Comparison of ENCODE assay signal across 4 worm cellular contexts in genomic region chrX:9958561-9958960, ce11.
A peak's percentile ranks its signal among the peaks of the same experiment; 100 is the strongest.
TF ChIP-seq lines count a peak whose summit lies in the region.

Gene ZC506.1, plus strand, starts transcription at chrX:9958960.

TF ChIP-seq in whole organism, L2 larva, 48 proteins besides CTCF, POLR2A, EP300 and RAD21 (continues in another document):
- TF ChIP-seq ztf-11 (tag; optimal IDR thresholded peaks at IDR 0.05; lab: Kevin White, UChicago): peak; percentile 31
- no peak for TF ChIP-seq ztf-1 (GFP tag; conservative IDR thresholded peaks at IDR 0.05; lab: Robert Waterston, UW)
- peak; percentile 93 for TF ChIP-seq ceh-16 (tag; optimal IDR thresholded peaks at IDR 0.05; lab: Kevin White, UChicago)
- TF ChIP-seq ztf-4 (tag; optimal IDR thresholded peaks at IDR 0.05; lab: Kevin White, UChicago): peak; percentile 88
- TF ChIP-seq gmeb-1 (tag; optimal IDR thresholded peaks at IDR 0.05; lab: Kevin White, UChicago): peak; percentile 78
- TF ChIP-seq egl-27 (tag; optimal IDR thresholded peaks at IDR 0.05; lab: Kevin White, UChicago): peak; percentile 87
- no peak for TF ChIP-seq R02D3.7 (tag; optimal IDR thresholded peaks at IDR 0.05; lab: Kevin White, UChicago)
- TF ChIP-seq aly-2 (tag; optimal IDR thresholded peaks at IDR 0.05; lab: Kevin White, UChicago): no peak
- peak; percentile 91 for TF ChIP-seq lin-13 (GFP tag; optimal IDR thresholded peaks at IDR 0.05; lab: Kevin White, UChicago)
- TF ChIP-seq sma-3 (GFP tag; optimal IDR thresholded peaks at IDR 0.05; lab: Kevin White, UChicago): peak; percentile 93
- TF ChIP-seq nhr-10 (tag; optimal IDR thresholded peaks at IDR 0.05; lab: Kevin White, UChicago): no peak
- TF ChIP-seq elt-3 (tag; optimal IDR thresholded peaks at IDR 0.05; lab: Kevin White, UChicago): no peak
- no peak for TF ChIP-seq skn-1 (tag; optimal IDR thresholded peaks at IDR 0.05; lab: Kevin White, UChicago)
- peak; percentile 91 for TF ChIP-seq lin-11 (tag; optimal IDR thresholded peaks at IDR 0.05; lab: Kevin White, UChicago)
- TF ChIP-seq nhr-237 (tag; optimal IDR thresholded peaks at IDR 0.05; lab: Kevin White, UChicago): peak; percentile 36
- peak; percentile 92 for TF ChIP-seq mab-5 (tag; optimal IDR thresholded peaks at IDR 0.05; lab: Kevin White, UChicago)
- peak; percentile 2 for TF ChIP-seq peb-1 (tag; optimal IDR thresholded peaks at IDR 0.05; lab: Kevin White, UChicago)
- peak; percentile 61 for TF ChIP-seq blmp-1 (tag; optimal IDR thresholded peaks at IDR 0.05; lab: Kevin White, UChicago; ENCODE audit: insufficient read depth)
- peak; percentile 55 for TF ChIP-seq ama-1 (optimal IDR thresholded peaks at IDR 0.05; lab: Kevin White, UChicago)
- peak; percentile 79 to 84 for TF ChIP-seq mdl-1 (tag; optimal IDR thresholded peaks at IDR 0.05; lab: Kevin White, UChicago)
- peak; percentile 25 for TF ChIP-seq nhr-77 (tag; optimal IDR thresholded peaks at IDR 0.05; lab: Kevin White, UChicago)
- TF ChIP-seq crh-2 (tag; optimal IDR thresholded peaks at IDR 0.05; lab: Kevin White, UChicago): peak; percentile 98
- no peak for TF ChIP-seq dmd-4 (tag; optimal IDR thresholded peaks at IDR 0.05; lab: Kevin White, UChicago)

TF ChIP-seq in whole organism, L4 larva, 104 proteins besides CTCF, POLR2A, EP300 and RAD21 (continues in another document):
- TF ChIP-seq hlh-11 (tag; optimal IDR thresholded peaks at IDR 0.05; lab: Kevin White, UChicago) (peak; percentile 98), nhr-48 (tag; optimal IDR thresholded peaks at IDR 0.05; lab: Kevin White, UChicago) (peak; percentile 87), egl-27 (tag; optimal IDR thresholded peaks at IDR 0.05; lab: Kevin White, UChicago) (no peak), fos-1 (tag; optimal IDR thresholded peaks at IDR 0.05; lab: Kevin White, UChicago) (no peak), php-3 (GFP tag; IDR thresholded peaks at IDR 0.05; lab: Robert Waterston, UW) (peak; percentile 64), F10B5.3 (tag; optimal IDR thresholded peaks at IDR 0.05; lab: Kevin White, UChicago) (peak; percentile 65), ctbp-1 (GFP tag; IDR thresholded peaks at IDR 0.05; lab: Robert Waterston, UW) (peak; percentile 92), mep-1 (tag; optimal IDR thresholded peaks at IDR 0.05; lab: Kevin White, UChicago) (peak; percentile 98), ceh-44 (GFP tag; IDR thresholded peaks at IDR 0.05; lab: Robert Waterston, UW) (no peak), dpl-1 (GFP tag; optimal IDR thresholded peaks at IDR 0.05; lab: Kevin White, UChicago) (peak; percentile 62), Y75B8A.6 (GFP tag; IDR thresholded peaks at IDR 0.05; lab: Robert Waterston, UW) (peak; percentile 64; the same call in 1 of the 2 replicates), lin-29 (GFP tag; IDR thresholded peaks at IDR 0.05; lab: Robert Waterston, UW) (0 out of 2 replicates have a peak, but pooled peaks have one; percentile 11), lim-7 (GFP tag; IDR thresholded peaks at IDR 0.05; lab: Robert Waterston, UW) (no peak), pha-4 (GFP tag; IDR thresholded peaks at IDR 0.05; lab: Robert Waterston, UW) (no peak), pha-4 (tag; optimal IDR thresholded peaks at IDR 0.05; lab: Kevin White, UChicago) (peak; percentile 85), nhr-111 (GFP tag; optimal IDR thresholded peaks at IDR 0.05; lab: Kevin White, UChicago) (no peak), hif-1 (tag; optimal IDR thresholded peaks at IDR 0.05; lab: Kevin White, UChicago) (peak; percentile 32 to 91), F49E8.2 (tag; optimal IDR thresholded peaks at IDR 0.05; lab: Kevin White, UChicago; ENCODE audit: borderline replicate concordance) (no peak), nhr-237 (tag; optimal IDR thresholded peaks at IDR 0.05; lab: Kevin White, UChicago) (no peak), dmd-6 (GFP tag; IDR thresholded peaks at IDR 0.05; lab: Robert Waterston, UW) (peak; percentile 89), tra-1 (GFP tag; IDR thresholded peaks at IDR 0.05; lab: Robert Waterston, UW) (peak; percentile 93), zfp-3 (GFP tag; conservative IDR thresholded peaks at IDR 0.05; lab: Robert Waterston, UW) (peak; percentile 79), arid-1 (GFP tag; conservative IDR thresholded peaks at IDR 0.05; lab: Robert Waterston, UW) (peak; percentile 67), ceh-20 (GFP tag; IDR thresholded peaks at IDR 0.05; lab: Robert Waterston, UW) (peak; percentile 76; the same call in 1 of the 2 replicates)

TF ChIP-seq in whole organism, late embryonic, 69 proteins besides CTCF, POLR2A, EP300 and RAD21 (continues in another document):
- TF ChIP-seq dve-1 (tag; optimal IDR thresholded peaks at IDR 0.05; lab: Kevin White, UChicago) (peak; percentile 71), C08G9.2 (tag; optimal IDR thresholded peaks at IDR 0.05; lab: Kevin White, UChicago) (no peak), K09A11.1 (tag; optimal IDR thresholded peaks at IDR 0.05; lab: Kevin White, UChicago; ENCODE audit: insufficient read depth) (peak; percentile 15), elt-4 (tag; optimal IDR thresholded peaks at IDR 0.05; lab: Kevin White, UChicago) (no peak), nhr-232 (tag; optimal IDR thresholded peaks at IDR 0.05; lab: Kevin White, UChicago) (no peak), ttx-3 (tag; optimal IDR thresholded peaks at IDR 0.05; lab: Kevin White, UChicago) (peak; percentile 21), unc-55 (GFP tag; optimal IDR thresholded peaks at IDR 0.05; lab: Kevin White, UChicago) (peak; percentile 78), unc-3 (GFP tag; conservative IDR thresholded peaks at IDR 0.05; lab: Robert Waterston, UW) (no peak), unc-3 (tag; optimal IDR thresholded peaks at IDR 0.05; lab: Kevin White, UChicago) (peak; percentile 43), madf-2 (tag; optimal IDR thresholded peaks at IDR 0.05; lab: Kevin White, UChicago) (peak; percentile 69), dmd-4 (tag; optimal IDR thresholded peaks at IDR 0.05; lab: Kevin White, UChicago; ENCODE audit: borderline replicate concordance) (peak; percentile 2), zip-5 (tag; optimal IDR thresholded peaks at IDR 0.05; lab: Kevin White, UChicago) (no peak), odd-2 (tag; optimal IDR thresholded peaks at IDR 0.05; lab: Kevin White, UChicago) (no peak), nfya-1 (tag; optimal IDR thresholded peaks at IDR 0.05; lab: Kevin White, UChicago) (peak; percentile 97), ceh-31 (tag; optimal IDR thresholded peaks at IDR 0.05; lab: Kevin White, UChicago) (peak; percentile 96), npax-4 (tag; optimal IDR thresholded peaks at IDR 0.05; lab: Kevin White, UChicago) (no peak), sox-4 (tag; optimal IDR thresholded peaks at IDR 0.05; lab: Kevin White, UChicago) (no peak), hlh-13 (GFP tag; optimal IDR thresholded peaks at IDR 0.05; lab: Kevin White, UChicago) (no peak), ref-2 (tag; optimal IDR thresholded peaks at IDR 0.05; lab: Kevin White, UChicago) (peak; percentile 86), hlh-30 (tag; optimal IDR thresholded peaks at IDR 0.05; lab: Kevin White, UChicago; ENCODE audit: insufficient read depth) (peak; percentile 52), unc-42 (tag; optimal IDR thresholded peaks at IDR 0.05; lab: Kevin White, UChicago) (peak; percentile 85), rnt-1 (tag; optimal IDR thresholded peaks at IDR 0.05; lab: Kevin White, UChicago) (peak; percentile 87), ztf-16 (tag; optimal IDR thresholded peaks at IDR 0.05; lab: Kevin White, UChicago) (peak; percentile 68), gmeb-2 (tag; optimal IDR thresholded peaks at IDR 0.05; lab: Kevin White, UChicago) (no peak), unc-86 (tag; optimal IDR thresholded peaks at IDR 0.05; lab: Kevin White, UChicago) (peak; percentile 62), ceh-30 (tag; optimal IDR thresholded peaks at IDR 0.05; lab: Kevin White, UChicago) (peak; percentile 74)

TF ChIP-seq in whole organism, mixed stage, embryonic, 35 proteins besides CTCF, POLR2A, EP300 and RAD21 (continues in another document):
- TF ChIP-seq mls-2 (tag; optimal IDR thresholded peaks at IDR 0.05; lab: Kevin White, UChicago) (peak; percentile 87), nhr-237 (tag; optimal IDR thresholded peaks at IDR 0.05; lab: Kevin White, UChicago) (peak; percentile 90), unc-62 (GFP tag; optimal IDR thresholded peaks at IDR 0.05; lab: Kevin White, UChicago) (peak; percentile 82), elt-3 (tag; optimal IDR thresholded peaks at IDR 0.05; lab: Kevin White, UChicago) (peak; percentile 22), ceh-39 (tag; optimal IDR thresholded peaks at IDR 0.05; lab: Kevin White, UChicago) (peak; percentile 89), nhr-2 (tag; optimal IDR thresholded peaks at IDR 0.05; lab: Kevin White, UChicago) (no peak), lsy-2 (tag; optimal IDR thresholded peaks at IDR 0.05; lab: Kevin White, UChicago) (peak; percentile 73), unc-120 (tag; optimal IDR thresholded peaks at IDR 0.05; lab: Kevin White, UChicago; ENCODE audit: poor library complexity, severe bottlenecking) (peak; percentile 78), elt-1 (tag; optimal IDR thresholded peaks at IDR 0.05; lab: Kevin White, UChicago; ENCODE audit: borderline replicate concordance, insufficient read depth) (no peak), nhr-28 (tag; optimal IDR thresholded peaks at IDR 0.05; lab: Kevin White, UChicago) (no peak), unc-39 (tag; optimal IDR thresholded peaks at IDR 0.05; lab: Kevin White, UChicago) (no peak), tbx-8 (GFP tag; optimal IDR thresholded peaks at IDR 0.05; lab: Kevin White, UChicago) (no peak), ham-2 (GFP tag; optimal IDR thresholded peaks at IDR 0.05; lab: Kevin White, UChicago) (peak; percentile 8), ceh-83 (GFP tag; optimal IDR thresholded peaks at IDR 0.05; lab: Kevin White, UChicago) (no peak), blmp-1 (tag; optimal IDR thresholded peaks at IDR 0.05; lab: Kevin White, UChicago) (no peak), cnd-1 (tag; optimal IDR thresholded peaks at IDR 0.05; lab: Kevin White, UChicago) (peak; percentile 83), pha-4 (tag; optimal IDR thresholded peaks at IDR 0.05; lab: Kevin White, UChicago) (peak; percentile 94), M03D4.4 (tag; optimal IDR thresholded peaks at IDR 0.05; lab: Kevin White, UChicago) (peak; percentile 70), mep-1 (tag; optimal IDR thresholded peaks at IDR 0.05; lab: Kevin White, UChicago) (peak; percentile 98), ceh-43 (GFP tag; optimal IDR thresholded peaks at IDR 0.05; lab: Kevin White, UChicago) (peak; percentile 10), hlh-1 (tag; optimal IDR thresholded peaks at IDR 0.05; lab: Kevin White, UChicago) (peak; percentile 84), flh-1 (GFP tag; optimal IDR thresholded peaks at IDR 0.05; lab: Kevin White, UChicago) (no peak), zip-8 (tag; optimal IDR thresholded peaks at IDR 0.05; lab: Kevin White, UChicago) (no peak), lin-32 (GFP tag; optimal IDR thresholded peaks at IDR 0.05; lab: Kevin White, UChicago) (no peak), ztf-11 (tag; optimal IDR thresholded peaks at IDR 0.05; lab: Kevin White, UChicago) (peak; percentile 83), lin-13 (tag; optimal IDR thresholded peaks at IDR 0.05; lab: Kevin White, UChicago) (peak; percentile 89), snpc-4 (tag; optimal IDR thresholded peaks at IDR 0.05; lab: Kevin White, UChicago) (no peak), drap-1 (GFP tag; optimal IDR thresholded peaks at IDR 0.05; lab: Kevin White, UChicago) (peak; percentile 76), nhr-12 (tag; optimal IDR thresholded peaks at IDR 0.05; lab: Kevin White, UChicago) (no peak)
